Fruit fly (Drosophila melanogaster): Measurements from ENCODE around the gene alpha-Est10.

DNA sequence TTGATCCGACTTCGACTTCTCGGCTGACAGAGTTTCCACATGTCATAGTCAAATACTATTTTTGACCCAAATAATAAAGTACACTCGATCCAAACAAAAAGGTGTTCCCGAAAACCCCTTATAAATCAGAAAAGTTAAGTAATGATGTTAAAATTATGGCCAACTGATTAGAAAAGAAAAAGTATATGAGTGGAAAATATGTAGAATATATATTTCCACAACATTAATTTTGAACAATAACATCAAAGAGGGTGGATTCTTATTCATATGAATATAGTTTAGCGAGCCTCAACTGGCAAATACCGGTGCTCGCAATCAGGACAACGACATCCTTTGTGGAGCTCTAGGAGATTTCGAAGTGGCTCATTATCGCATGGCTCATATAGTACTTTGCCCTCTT lies 35.0 kb upstream of the alpha-Est10 start, which contains the start of gene alpha-Est6:
- TF ChIP-seq CG8478 (optimal IDR thresholded peaks at IDR 0.05) (no peak), CTCF (optimal IDR thresholded peaks at IDR 0.05) (no peak)
